Worm (Caenorhabditis elegans) whole organism, L2 larva: ENCODE data around the gene ras-1.

Experiments used
- egl-27 ChIP-seq: sonication (generic microtip); optimal IDR thresholded peaks from 3 replicates; lab custom pipeline; 2017; ENCODE audit warnings: missing biosample characterization, missing genetic modification reagents, missing genetic modification characterization
- fos-1 ChIP-seq: fragments of 150-350 bp; optimal IDR thresholded peaks from 2 replicates; lab custom pipeline; 2014; ENCODE audit warnings: missing biosample characterization, missing genetic modification characterization
- nhr-11 ChIP-seq: fragments of 150-350 bp; optimal IDR thresholded peaks from 2 replicates; lab custom pipeline; 2014; ENCODE audit warnings: missing biosample characterization, missing genetic modification characterization
- nhr-23 ChIP-seq: fragments of 150-350 bp; optimal IDR thresholded peaks from 2 replicates; lab custom pipeline; 2014; ENCODE audit warnings: missing biosample characterization, missing genetic modification reagents, missing genetic modification characterization
- peb-1 ChIP-seq: fragments of 150-350 bp; optimal IDR thresholded peaks from 2 replicates; lab custom pipeline; 2014; ENCODE audit warnings: missing biosample characterization, missing genetic modification characterization
- snpc-4 ChIP-seq: fragments of 150-350 bp; optimal IDR thresholded peaks from 2 replicates; lab custom pipeline; 2014; ENCODE audit warnings: missing biosample characterization, missing genetic modification characterization
- unc-39 ChIP-seq: fragments of 150-350 bp; optimal IDR thresholded peaks from 2 replicates; lab custom pipeline; 2014; ENCODE audit warnings: missing biosample characterization, missing genetic modification characterization
- ztf-11 ChIP-seq: sonication (generic microtip); optimal IDR thresholded peaks from 2 replicates; lab custom pipeline; 2017; ENCODE audit warnings: missing biosample characterization, missing genetic modification characterization

DNA sequence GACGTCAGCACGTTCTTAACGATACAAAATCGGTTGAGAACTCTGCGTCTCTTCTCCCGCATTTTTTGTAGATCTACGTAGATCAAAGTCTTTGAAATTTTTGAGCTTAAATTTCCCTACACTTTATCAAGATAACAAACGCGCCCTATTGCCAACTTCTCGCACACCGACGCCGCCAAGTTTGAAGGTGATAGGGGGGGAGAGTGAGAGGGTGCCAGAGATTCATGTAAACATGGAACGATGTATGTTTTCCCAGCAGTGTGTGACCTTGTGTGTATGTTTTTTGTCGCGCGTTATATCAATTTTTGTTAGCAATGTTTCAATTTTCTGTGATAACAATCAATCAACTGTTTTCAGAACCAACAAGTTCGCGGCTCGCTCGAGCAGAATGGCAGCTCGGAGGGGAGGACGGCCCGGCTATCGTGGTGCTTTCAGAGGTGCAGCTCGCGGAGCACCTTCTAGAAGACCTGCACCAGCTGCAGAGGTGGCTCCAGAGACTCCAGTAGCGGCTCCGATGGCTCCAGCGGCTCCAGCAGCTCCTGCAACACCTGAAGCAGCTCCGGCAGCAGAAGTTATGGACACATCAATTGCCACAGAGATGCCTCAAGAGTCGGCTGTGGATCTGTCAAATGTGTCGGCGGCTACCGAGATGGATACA, 10.3 kb downstream of the ras-1 start:
- TF ChIP-seq fos-1 (tag; lab: Kevin White, UChicago): no peak
- TF ChIP-seq unc-39: no peak
- TF ChIP-seq ztf-11: no peak
- no peak for TF ChIP-seq egl-27 (tag; lab: Kevin White, UChicago)
- TF ChIP-seq nhr-23 (tag; lab: Kevin White, UChicago): no peak
- no peak for TF ChIP-seq nhr-11 (tag; lab: Kevin White, UChicago)
- no peak for TF ChIP-seq snpc-4
- TF ChIP-seq peb-1 (tag; lab: Kevin White, UChicago): no peak
